Worm (Caenorhabditis elegans): ENCODE results near the gene vps-16.
A peak's percentile ranks its signal among the peaks of the same experiment; 100 is the strongest.

DNA sequence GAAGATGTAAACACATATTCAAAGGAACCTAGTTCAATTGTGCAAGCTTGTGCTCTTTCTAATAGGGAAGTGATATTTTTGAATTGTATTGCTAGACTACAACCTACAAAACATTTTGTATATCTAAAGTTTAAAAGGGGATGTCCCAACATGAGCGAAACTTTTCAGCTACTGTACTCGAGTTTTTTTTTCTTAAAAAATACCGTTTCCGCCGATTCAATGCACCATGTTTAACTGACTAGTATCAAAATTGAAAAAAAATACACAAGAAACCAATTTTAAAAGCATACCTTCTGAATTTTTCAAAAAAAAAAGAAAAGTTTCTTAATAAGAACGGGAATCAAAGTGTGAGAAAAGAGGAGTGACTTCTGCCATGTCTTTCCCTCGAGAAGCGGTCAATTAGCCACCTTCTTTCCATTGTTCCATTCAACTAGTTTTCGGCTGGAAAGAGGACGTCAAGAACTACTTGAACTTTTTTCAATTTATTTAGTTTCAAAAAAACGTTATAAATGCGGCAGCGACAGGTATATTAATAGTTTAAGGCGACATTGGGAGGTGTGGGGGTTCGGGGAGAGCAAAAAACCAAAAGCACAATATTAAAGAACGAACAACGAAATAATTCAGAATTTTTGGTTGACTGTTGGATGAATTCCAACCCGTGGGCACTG, 17.6 kb upstream of the vps-16 start, which contains the start of gene nas-4:
- TF ChIP-seq R02D3.7 (tag; optimal IDR thresholded peaks at IDR 0.05) (no peak), nhr-11 (tag; optimal IDR thresholded peaks at IDR 0.05) (no peak), ceh-82 (tag; optimal IDR thresholded peaks at IDR 0.05) (no peak), rbr-2 (tag; optimal IDR thresholded peaks at IDR 0.05) (no peak), nhr-28 (tag; optimal IDR thresholded peaks at IDR 0.05) (no peak), unc-62 (GFP tag; optimal IDR thresholded peaks at IDR 0.05 in 1 of 2) (peak in 1 of 2 experiments; percentile 56), unc-62 (tag; optimal IDR thresholded peaks at IDR 0.05) (no peak), ctbp-1 (GFP tag; IDR thresholded peaks at IDR 0.05) (no peak)
